Worm (Caenorhabditis elegans) whole organism, late embryonic: ENCODE measurements around the gene snb-2.

Experiments used
- C08G9.2 ChIP-seq: sonication (generic microtip); optimal IDR thresholded peaks from 2 replicates; lab custom pipeline; 2016; ENCODE audit warnings: mild to moderate bottlenecking, missing genetic modification characterization, moderate library complexity, missing compliant biosample characterization
- F13H6.1 ChIP-seq: sonication (generic microtip); optimal IDR thresholded peaks from 2 replicates; lab custom pipeline; 2016; ENCODE audit warnings: missing genetic modification characterization, missing compliant biosample characterization
- ama-1 ChIP-seq: fragments of 150-350 bp; optimal IDR thresholded peaks from 2 replicates; lab custom pipeline; 2014
- ceh-19 ChIP-seq: fragments of 200-800 bp; sonication (Bioruptor generic); optimal IDR thresholded peaks from 2 replicates; lab custom pipeline; 2018; ENCODE audit warnings: mild to moderate bottlenecking, missing genetic modification characterization, missing compliant biosample characterization
- ceh-30 ChIP-seq: fragments of 150-350 bp; optimal IDR thresholded peaks from 2 replicates; lab custom pipeline; 2014; ENCODE audit warnings: missing biosample characterization, missing genetic modification characterization
- dmd-4 ChIP-seq: sonication (generic microtip); optimal IDR thresholded peaks from 2 replicates; lab custom pipeline; 2016; ENCODE audit warnings: borderline replicate concordance, missing genetic modification characterization, missing compliant biosample characterization
- dve-1 ChIP-seq: sonication (generic microtip); optimal IDR thresholded peaks from 2 replicates; lab custom pipeline; 2017; ENCODE audit warnings: antibody characterized with exemption, mild to moderate bottlenecking, missing genetic modification characterization, missing compliant biosample characterization
- lin-11 ChIP-seq: fragments of 200-800 bp; sonication (Bioruptor generic); optimal IDR thresholded peaks from 2 replicates; lab custom pipeline; 2018; ENCODE audit warnings: mild to moderate bottlenecking, missing genetic modification characterization, missing compliant biosample characterization
- nhr-11 ChIP-seq: fragments of 150-350 bp; optimal IDR thresholded peaks from 2 replicates; lab custom pipeline; 2014; ENCODE audit warnings: missing biosample characterization, missing genetic modification characterization
- pha-4 ChIP-seq: fragments of 150-350 bp; optimal IDR thresholded peaks from 2 replicates; lab custom pipeline; 2018; ENCODE audit warnings: missing biosample characterization, missing genetic modification reagents, missing genetic modification characterization

ce11 chrV:12295015-12295414 is 50.7 kb downstream of the snb-2 start:
- no peak for TF ChIP-seq ama-1 (lab: Kevin White, UChicago)
- TF ChIP-seq ceh-19 (GFP tag; lab: Kevin White, UChicago): no peak
- no peak for TF ChIP-seq dve-1 (tag; lab: Kevin White, UChicago)
- no peak for TF ChIP-seq pha-4 (tag; lab: Kevin White, UChicago)
- no peak for TF ChIP-seq F13H6.1 (tag; lab: Kevin White, UChicago)
- TF ChIP-seq dmd-4 (tag; lab: Kevin White, UChicago): no peak
- TF ChIP-seq C08G9.2: no peak
- no peak for TF ChIP-seq lin-11 (tag; lab: Kevin White, UChicago)
- no peak for TF ChIP-seq ceh-30 (tag; lab: Kevin White, UChicago)
- no peak for TF ChIP-seq nhr-11 (tag; lab: Kevin White, UChicago)
